Worm (Caenorhabditis elegans): ENCODE data around the gene rbx-1.

rbx-1 gene

ce11 chrV:9673199-9673843 is 17.0 kb downstream of the rbx-1 start, which contains the start of gene sulp-8:
TSS of gene sulp-8 (minus strand) at chrV:9673667.
- TF ChIP-seq unc-55 (GFP tag; optimal IDR thresholded peaks at IDR 0.05): no peak
- TF ChIP-seq hlh-30 (tag; optimal IDR thresholded peaks at IDR 0.05; ENCODE audit: insufficient read depth): no peak
- TF ChIP-seq zip-5 (tag; optimal IDR thresholded peaks at IDR 0.05): no peak
- TF ChIP-seq ceh-48 (tag; optimal IDR thresholded peaks at IDR 0.05): no peak
- TF ChIP-seq unc-86 (tag; optimal IDR thresholded peaks at IDR 0.05): no peak

DNA sequence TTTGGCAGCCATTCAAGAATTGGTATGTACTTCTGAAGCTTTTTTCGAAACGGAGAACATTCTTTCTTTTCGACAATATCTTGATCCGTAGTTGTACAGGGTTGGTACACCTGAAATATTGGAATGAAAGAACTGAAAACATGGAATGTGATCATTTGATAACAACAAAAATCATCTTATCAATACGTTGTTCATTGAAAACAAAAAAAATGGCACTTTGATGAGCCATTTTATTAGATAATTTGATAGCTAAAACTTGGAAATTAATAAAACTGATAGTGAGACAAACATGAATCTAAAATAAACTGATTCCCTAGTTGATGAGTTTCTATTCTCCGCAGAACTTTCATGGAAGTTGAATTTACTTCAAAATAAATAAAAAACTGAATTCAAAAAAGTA is 17.8 kb downstream of the rbx-1 start:
- TF ChIP-seq odd-2 (tag; optimal IDR thresholded peaks at IDR 0.05) (no peak), che-1 (tag; optimal IDR thresholded peaks at IDR 0.05) (no peak), ceh-2 (tag; optimal IDR thresholded peaks at IDR 0.05) (no peak), C38D4.7 (GFP tag; optimal IDR thresholded peaks at IDR 0.05) (no peak), ets-4 (tag; optimal IDR thresholded peaks at IDR 0.05) (no peak), ceh-34 (tag; optimal IDR thresholded peaks at IDR 0.05) (no peak), sox-4 (tag; optimal IDR thresholded peaks at IDR 0.05) (no peak), eyg-1 (tag; optimal IDR thresholded peaks at IDR 0.05) (no peak), dve-1 (tag; optimal IDR thresholded peaks at IDR 0.05) (no peak), unc-86 (tag; optimal IDR thresholded peaks at IDR 0.05) (no peak), nhr-232 (tag; optimal IDR thresholded peaks at IDR 0.05) (no peak), pqm-1 (tag; optimal IDR thresholded peaks at IDR 0.05) (no peak), pha-4 (tag; optimal IDR thresholded peaks at IDR 0.05) (no peak), fkh-10 (GFP tag; optimal IDR thresholded peaks at IDR 0.05) (no peak), ttx-3 (tag; optimal IDR thresholded peaks at IDR 0.05) (no peak), pag-3 (tag; optimal IDR thresholded peaks at IDR 0.05; ENCODE audit: borderline replicate concordance) (no peak)

- TF ChIP-seq fkh-10 (GFP tag; optimal IDR thresholded peaks at IDR 0.05) (peak; percentile 3), unc-42 (tag; optimal IDR thresholded peaks at IDR 0.05) (peak; percentile 17), elt-2 (tag; optimal IDR thresholded peaks at IDR 0.05) (no peak)
Measured at ce11 chrV:9666394-9666793, 23.9 kb downstream of the rbx-1 start, which contains the start of gene ZK287.1. TSS of gene ZK287.1 (plus strand) at chrV:9666694.

DNA sequence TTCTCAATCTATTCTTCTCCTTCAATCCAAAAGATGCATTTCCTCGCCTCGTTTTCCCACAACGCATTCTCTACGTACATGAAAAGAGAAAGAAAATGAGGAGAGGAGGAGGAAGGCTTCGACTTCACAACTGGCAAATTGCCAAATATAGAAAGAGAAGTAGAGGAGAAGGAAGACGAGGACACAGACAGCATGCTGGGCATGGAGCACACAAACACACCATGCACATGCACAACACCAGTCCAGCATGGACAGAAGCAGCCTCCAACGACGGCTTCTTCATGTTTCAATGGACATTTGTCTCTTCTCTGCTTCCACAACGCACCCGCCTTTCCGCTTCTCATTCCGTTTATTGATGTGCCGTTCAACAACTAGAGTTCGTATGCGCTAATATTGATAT is 25.7 kb downstream of the rbx-1 start:
- TF ChIP-seq ref-2 (tag; optimal IDR thresholded peaks at IDR 0.05) (peak; percentile 0), nfya-1 (tag; optimal IDR thresholded peaks at IDR 0.05) (peak; percentile 56), K02D7.2 (tag; optimal IDR thresholded peaks at IDR 0.05) (no peak), fkh-6 (tag; optimal IDR thresholded peaks at IDR 0.05) (no peak), unc-55 (GFP tag; optimal IDR thresholded peaks at IDR 0.05) (no peak), ceh-48 (tag; optimal IDR thresholded peaks at IDR 0.05) (peak; percentile 30), unc-42 (tag; optimal IDR thresholded peaks at IDR 0.05) (peak; percentile 14), pha-2 (tag; optimal IDR thresholded peaks at IDR 0.05) (no peak), unc-86 (tag; optimal IDR thresholded peaks at IDR 0.05) (peak; percentile 18), syd-9 (tag; optimal IDR thresholded peaks at IDR 0.05) (no peak), tbx-2 (tag; optimal IDR thresholded peaks at IDR 0.05) (peak; percentile 44), ceh-19 (GFP tag; optimal IDR thresholded peaks at IDR 0.05) (peak; percentile 39), ceh-31 (tag; optimal IDR thresholded peaks at IDR 0.05) (peak; percentile 82), dve-1 (tag; optimal IDR thresholded peaks at IDR 0.05) (no peak)

DNA sequence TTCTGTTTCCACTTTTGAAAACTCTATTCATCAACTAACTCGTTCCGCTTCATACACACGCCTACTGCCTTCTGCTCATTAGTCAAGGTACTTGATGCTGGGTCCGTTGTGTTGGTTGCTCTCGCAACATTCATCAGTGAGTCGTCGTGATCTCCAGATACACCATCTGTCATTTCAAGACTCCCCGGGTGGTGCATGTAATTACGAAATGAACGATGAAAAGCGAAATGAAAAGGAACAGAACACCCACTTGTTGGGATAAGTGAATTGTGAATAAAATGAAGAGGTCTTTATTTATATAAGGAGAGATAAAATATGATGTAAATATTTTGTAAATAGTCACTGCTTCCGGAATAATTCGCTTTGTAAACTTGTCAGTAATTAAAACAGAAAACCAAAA is 26.4 kb downstream of the rbx-1 start:
- TF ChIP-seq ceh-14 (tag; optimal IDR thresholded peaks at IDR 0.05) (peak; percentile 1), unc-42 (tag; optimal IDR thresholded peaks at IDR 0.05) (peak; percentile 45), nhr-11 (tag; optimal IDR thresholded peaks at IDR 0.05) (no peak)
